Worm (Caenorhabditis elegans) whole organism, L1 larva: ENCODE measurements around the gene C24B9.3.

Experiments
- C04F5.9 ChIP-seq: sonication (generic microtip); optimal IDR thresholded peaks from 2 replicates; lab custom pipeline; 2016; ENCODE audit warnings: missing genetic modification characterization, missing compliant biosample characterization
- C16A3.4 ChIP-seq: fragments of 150-350 bp; optimal IDR thresholded peaks from 2 replicates; lab custom pipeline; 2014; ENCODE audit warnings: missing biosample characterization, missing genetic modification characterization
- C34B4.2 ChIP-seq: sonication (generic microtip); optimal IDR thresholded peaks from 2 replicates; lab custom pipeline; 2017; ENCODE audit warnings: mild to moderate bottlenecking, missing genetic modification characterization, missing compliant biosample characterization
- F16B12.6 ChIP-seq: fragments of 150-350 bp; optimal IDR thresholded peaks from 2 replicates; lab custom pipeline; 2014; ENCODE audit warnings: missing biosample characterization, missing genetic modification characterization
- Y116A8C.19 ChIP-seq: sonication (generic microtip); optimal IDR thresholded peaks from 2 replicates; lab custom pipeline; 2016; ENCODE audit warnings: missing compliant biosample characterization, missing genetic modification characterization, borderline replicate concordance
- aha-1 ChIP-seq: fragments of 150-350 bp; optimal IDR thresholded peaks from 2 replicates; lab custom pipeline; 2014; ENCODE audit warnings: missing biosample characterization, missing genetic modification characterization
- blmp-1 ChIP-seq: fragments of 150-350 bp; optimal IDR thresholded peaks from 2 replicates; lab custom pipeline; 2014; ENCODE audit warnings: missing biosample characterization, missing genetic modification characterization
- ceh-8 ChIP-seq: fragments of 200-800 bp; sonication (Bioruptor generic); optimal IDR thresholded peaks from 2 replicates; lab custom pipeline; 2018; ENCODE audit warnings: mild to moderate bottlenecking, missing genetic modification characterization, moderate library complexity, missing compliant biosample characterization
- ceh-82 ChIP-seq, 3 experiments: fragments of 150-350 bp in 1 of 3; sonication (generic microtip) in 2 of 3; optimal IDR thresholded peaks; 2 replicates each; lab custom pipeline; 2014 to 2017; ENCODE audit warnings: missing biosample characterization in 3 of 3, missing genetic modification characterization in 3 of 3
- efl-1 ChIP-seq, 4 experiments: fragments of 150-350 bp; optimal IDR thresholded peaks in 3 of 4; peaks in 1 of 4; 1 replicate in 1 of 4; 2 replicates in 3 of 4; lab custom pipeline; 2014; ENCODE audit warnings: missing biosample characterization in 2 of 4, missing genetic modification characterization in 2 of 4, missing genetic modification reagents in 2 of 4
- egl-13 ChIP-seq: sonication (generic microtip); optimal IDR thresholded peaks from 2 replicates; lab custom pipeline; 2016; ENCODE audit warnings: missing genotype, missing genetic modification reagents, missing genetic modification characterization, missing compliant biosample characterization
- egl-27 ChIP-seq, 2 experiments: fragments of 150-350 bp in 1 of 2; sonication (generic microtip); optimal IDR thresholded peaks; 3 replicates each; lab custom pipeline; 2017 to 2018; ENCODE audit warnings: missing biosample characterization in 2 of 2, missing genetic modification characterization in 2 of 2, missing genetic modification reagents in 2 of 2
- elt-3 ChIP-seq, 6 experiments: fragments of 150-350 bp in 1 of 6; sonication (generic microtip); optimal IDR thresholded peaks; 2 replicates each; lab custom pipeline; 2017 to 2018; ENCODE audit warnings: missing biosample characterization in 6 of 6, missing genetic modification characterization in 6 of 6, inconsistent platforms in 1 of 6
- fkh-4 ChIP-seq: sonication (generic microtip); optimal IDR thresholded peaks from 2 replicates; lab custom pipeline; 2016; ENCODE audit warnings: missing compliant biosample characterization, missing genetic modification characterization, borderline replicate concordance
- grh-1 ChIP-seq: fragments of 200-800 bp; sonication (Bioruptor generic); IDR thresholded peaks from 2 replicates; pipeline ENCODE4 v1.3.6; 2022; ENCODE audit warnings: missing genetic modification reagents, missing genetic modification characterization, missing compliant biosample characterization
- hlh-4 ChIP-seq: sonication (generic microtip); optimal IDR thresholded peaks from 2 replicates; lab custom pipeline; 2016; ENCODE audit warnings: mild to moderate bottlenecking, missing genetic modification characterization, missing compliant biosample characterization
- hpl-2 ChIP-seq: fragments of 150-350 bp; optimal IDR thresholded peaks from 2 replicates; lab custom pipeline; 2014; ENCODE audit warnings: missing biosample characterization, missing genetic modification reagents, missing genetic modification characterization
- irx-1 ChIP-seq: sonication (generic microtip); optimal IDR thresholded peaks from 2 replicates; lab custom pipeline; 2016; ENCODE audit warnings: missing genetic modification characterization, missing compliant biosample characterization
- jun-1 ChIP-seq: fragments of 150-350 bp; optimal IDR thresholded peaks from 2 replicates; lab custom pipeline; 2014; ENCODE audit warnings: missing biosample characterization, missing genetic modification reagents, missing genetic modification characterization
- lin-35 ChIP-seq, 2 experiments: fragments of 150-350 bp; optimal IDR thresholded peaks; 2 replicates each; lab custom pipeline; 2014; ENCODE audit warnings: missing biosample characterization in 2 of 2, missing genetic modification characterization in 2 of 2, missing genetic modification reagents in 2 of 2
- lsy-2 ChIP-seq, 2 experiments: fragments of 150-350 bp; optimal IDR thresholded peaks; 2 replicates each; lab custom pipeline; 2014; ENCODE audit warnings: missing biosample characterization in 2 of 2, missing genetic modification characterization in 2 of 2
- mef-2 ChIP-seq: fragments of 150-350 bp; optimal IDR thresholded peaks from 2 replicates; lab custom pipeline; 2014; ENCODE audit warnings: missing biosample characterization, missing genetic modification characterization
- mep-1 ChIP-seq: fragments of 150-350 bp; optimal IDR thresholded peaks from 2 replicates; lab custom pipeline; 2014; ENCODE audit warnings: missing biosample characterization, missing genetic modification characterization
- nhr-11 ChIP-seq: fragments of 150-350 bp; optimal IDR thresholded peaks from 2 replicates; lab custom pipeline; 2014; ENCODE audit warnings: missing biosample characterization, missing genetic modification characterization
- nhr-19 ChIP-seq: fragments of 200-800 bp; sonication (Bioruptor generic); conservative IDR thresholded peaks from 2 replicates; pipeline ENCODE4 v1.3.6; 2022; ENCODE audit warnings: missing genetic modification characterization, missing compliant biosample characterization
- nhr-20 ChIP-seq: sonication (generic microtip); optimal IDR thresholded peaks from 2 replicates; lab custom pipeline; 2016; ENCODE audit warnings: mild to moderate bottlenecking, missing genetic modification characterization, missing compliant biosample characterization
- nhr-28 ChIP-seq: fragments of 150-350 bp; optimal IDR thresholded peaks from 2 replicates; lab custom pipeline; 2014; ENCODE audit warnings: missing biosample characterization, missing genetic modification characterization
- nhr-71 ChIP-seq: sonication (generic microtip); optimal IDR thresholded peaks from 2 replicates; lab custom pipeline; 2016; ENCODE audit warnings: mild to moderate bottlenecking, missing genetic modification characterization, moderate library complexity, missing compliant biosample characterization
- nhr-76 ChIP-seq: sonication (generic microtip); optimal IDR thresholded peaks from 2 replicates; lab custom pipeline; 2017; ENCODE audit warnings: missing biosample characterization, missing genetic modification characterization
- nhr-77 ChIP-seq: fragments of 150-350 bp; optimal IDR thresholded peaks from 2 replicates; lab custom pipeline; 2014; ENCODE audit warnings: missing biosample characterization, missing genetic modification characterization
- nhr-84 ChIP-seq: sonication (generic microtip); optimal IDR thresholded peaks from 2 replicates; lab custom pipeline; 2017; ENCODE audit warnings: missing biosample characterization, missing genetic modification characterization
- nhr-90 ChIP-seq: sonication (generic microtip); optimal IDR thresholded peaks from 2 replicates; lab custom pipeline; 2016; ENCODE audit warnings: mild to moderate bottlenecking, missing genetic modification characterization, missing compliant biosample characterization; ENCODE audit not compliant: poor library complexity
- skn-1 ChIP-seq: fragments of 150-350 bp; optimal IDR thresholded peaks from 2 replicates; lab custom pipeline; 2014; ENCODE audit warnings: missing biosample characterization, missing genetic modification characterization
- snpc-4 ChIP-seq: fragments of 150-350 bp; optimal IDR thresholded peaks from 2 replicates; lab custom pipeline; 2014; ENCODE audit warnings: missing biosample characterization, missing genetic modification characterization
- snu-23 ChIP-seq: sonication (generic microtip); optimal IDR thresholded peaks from 2 replicates; lab custom pipeline; 2016; ENCODE audit warnings: missing genetic modification characterization, missing compliant biosample characterization
- sox-4 ChIP-seq: sonication (generic microtip); optimal IDR thresholded peaks from 2 replicates; lab custom pipeline; 2016; ENCODE audit warnings: missing genetic modification characterization, missing compliant biosample characterization
- sptf-1 ChIP-seq: fragments of 150-350 bp; optimal IDR thresholded peaks from 2 replicates; lab custom pipeline; 2014; ENCODE audit warnings: missing biosample characterization, missing genetic modification characterization
- tbx-2 ChIP-seq: sonication (generic microtip); optimal IDR thresholded peaks from 2 replicates; lab custom pipeline; 2016; ENCODE audit warnings: missing genetic modification characterization, missing compliant biosample characterization
- unc-130 ChIP-seq: fragments of 150-350 bp; optimal IDR thresholded peaks from 2 replicates; lab custom pipeline; 2017; ENCODE audit warnings: missing biosample characterization, missing genetic modification characterization, inconsistent platforms
- unc-30 ChIP-seq: sonication (generic microtip); optimal IDR thresholded peaks from 2 replicates; lab custom pipeline; 2017; ENCODE audit warnings: missing biosample characterization, missing genetic modification characterization
- unc-86 ChIP-seq: sonication (generic microtip); optimal IDR thresholded peaks from 2 replicates; lab custom pipeline; 2016; ENCODE audit warnings: missing genetic modification characterization, missing compliant biosample characterization
- zip-4 ChIP-seq: fragments of 200-800 bp; sonication (Bioruptor generic); optimal IDR thresholded peaks from 2 replicates; lab custom pipeline; 2018; ENCODE audit warnings: mild to moderate bottlenecking, missing genetic modification characterization, moderate library complexity, missing compliant biosample characterization

The C24B9.3 gene

ce11 chrV:2672603-2673002, 38.8 kb downstream of the C24B9.3 start, which contains the start of gene W02G9.3 (continued):
- TF ChIP-seq mef-2 (tag; lab: Kevin White, UChicago) (no peak), jun-1 (tag; lab: Kevin White, UChicago) (peak; percentile 47), F16B12.6 (peak; percentile 45), nhr-28 (tag; lab: Kevin White, UChicago) (no peak), unc-86 (tag; lab: Kevin White, UChicago) (peak; percentile 66), C34B4.2 (tag; lab: Kevin White, UChicago) (no peak), nhr-19 (GFP tag; lab: Robert Waterston, UW) (peak; percentile 60), lsy-2 (tag; optimal IDR thresholded peaks at IDR 0.05; lab: Kevin White, UChicago) (peak; percentile 87 to 91), fkh-4 (tag; lab: Kevin White, UChicago) (peak; percentile 31), tbx-2 (tag; lab: Kevin White, UChicago) (peak; percentile 78), snpc-4 (peak; percentile 17), Y116A8C.19 (no peak), egl-27 (tag; optimal IDR thresholded peaks at IDR 0.05; lab: Kevin White, UChicago) (no peak), snu-23 (peak; percentile 89), sox-4 (tag; lab: Kevin White, UChicago) (peak; percentile 56), ceh-8 (peak; percentile 33), nhr-71 (tag; lab: Kevin White, UChicago) (peak; percentile 92), sptf-1 (tag; lab: Kevin White, UChicago) (no peak), nhr-11 (peak; percentile 82), efl-1 (optimal IDR thresholded peaks at IDR 0.05; lab: Kevin White, UChicago) (peak; percentile 86 to 94), efl-1 (GFP tag; optimal IDR thresholded peaks at IDR 0.05 in 1 of 2; lab: Kevin White, UChicago) (peak; percentile 90 to 99), hlh-4 (tag; lab: Kevin White, UChicago) (no peak), grh-1 (GFP tag; lab: Robert Waterston, UW) (no peak), nhr-20 (peak; percentile 76), irx-1 (tag; lab: Kevin White, UChicago) (peak; percentile 69), unc-130 (tag; lab: Kevin White, UChicago) (peak; percentile 74), C16A3.4 (peak; percentile 89), blmp-1 (tag; lab: Kevin White, UChicago) (peak; percentile 80), hpl-2 (GFP tag; lab: Kevin White, UChicago) (no peak), egl-13 (tag; lab: Kevin White, UChicago) (peak; percentile 17), nhr-76 (tag; lab: Kevin White, UChicago) (no peak), unc-30 (tag; lab: Kevin White, UChicago) (no peak), skn-1 (peak; percentile 88)

ce11 chrV:2671155-2671554, 40.2 kb downstream of the C24B9.3 start, which contains the start of gene kel-8:
kel-8 (plus strand) TSS chrV:2671455.
- TF ChIP-seq efl-1 (optimal IDR thresholded peaks at IDR 0.05; lab: Kevin White, UChicago) (no peak), efl-1 (GFP tag; optimal IDR thresholded peaks at IDR 0.05 in 1 of 2; lab: Kevin White, UChicago) (peak in 1 of 2 experiments; percentile 50), mep-1 (tag; lab: Kevin White, UChicago) (no peak)
- TF ChIP-seq, all 84 proteins: peak for 1

- no peak for TF ChIP-seq mef-2 (tag; lab: Kevin White, UChicago)
- TF ChIP-seq unc-86 (tag; lab: Kevin White, UChicago): no peak
- no peak for TF ChIP-seq C04F5.9
- TF ChIP-seq zip-4 (GFP tag; lab: Kevin White, UChicago): no peak
- no peak for TF ChIP-seq fkh-4 (tag; lab: Kevin White, UChicago)
- TF ChIP-seq elt-3 (tag; optimal IDR thresholded peaks at IDR 0.05; lab: Kevin White, UChicago): no peak
- TF ChIP-seq nhr-84 (tag; lab: Kevin White, UChicago): no peak
- TF ChIP-seq nhr-90 (tag; lab: Kevin White, UChicago): no peak
- TF ChIP-seq lin-35 (GFP tag; optimal IDR thresholded peaks at IDR 0.05; lab: Kevin White, UChicago): no peak
- no peak for TF ChIP-seq aha-1 (tag; lab: Kevin White, UChicago)
- no peak for TF ChIP-seq nhr-77 (tag; lab: Kevin White, UChicago)
- no peak for TF ChIP-seq Y116A8C.19
- TF ChIP-seq ceh-82 (tag; optimal IDR thresholded peaks at IDR 0.05; lab: Kevin White, UChicago): no peak
- no peak for TF ChIP-seq tbx-2 (tag; lab: Kevin White, UChicago)
- no peak for TF ChIP-seq mep-1 (tag; lab: Kevin White, UChicago)
Measured at ce11 chrV:2666600-2666999, 44.8 kb downstream of the C24B9.3 start, which contains the start of gene W02G9.4. W02G9.4 (plus strand) TSS chrV:2666900.
